Worm (Caenorhabditis elegans) whole organism, dauer: ENCODE data around the gene F22F4.9.

Source experiments
- unc-62 ChIP-seq: sonication (generic microtip); optimal IDR thresholded peaks from 2 replicates; lab custom pipeline; 2017; ENCODE audit warnings: missing biosample characterization, missing genetic modification reagents, missing genetic modification characterization

Gene F22F4.9

ce11 chrX:5999103-5999554 is at the start of gene F22F4.9:
F22F4.9 (minus strand) TSS chrX:5999504.
- TF ChIP-seq unc-62 (GFP tag; lab: Kevin White, UChicago): no peak

ce11 chrX:6048508-6048907 is 49.2 kb upstream of the F22F4.9 start, which contains the start of gene pak-1:
pak-1 (minus strand) TSS chrX:6048608.
- no peak for TF ChIP-seq unc-62 (GFP tag; lab: Kevin White, UChicago)

ce11 chrX:6043283-6043682 is 44.0 kb upstream of the F22F4.9 start:
- no peak for TF ChIP-seq unc-62 (GFP tag; lab: Kevin White, UChicago)

ce11 chrX:6041995-6042481 is 42.7 kb upstream of the F22F4.9 start:
- no peak for TF ChIP-seq unc-62 (GFP tag; lab: Kevin White, UChicago)

- TF ChIP-seq unc-62 (GFP tag; lab: Kevin White, UChicago): no peak
Measured at ce11 chrX:6041094-6041441, 41.8 kb upstream of the F22F4.9 start.

ce11 chrX:6040435-6041093 is 41.3 kb upstream of the F22F4.9 start:
- no peak for TF ChIP-seq unc-62 (GFP tag; lab: Kevin White, UChicago)

ce11 chrX:6039544-6039943 is 40.2 kb upstream of the F22F4.9 start, which contains the start of gene hsp-25:
hsp-25 (minus strand) TSS chrX:6039644.
- TF ChIP-seq unc-62 (GFP tag; lab: Kevin White, UChicago): no peak

- no peak for TF ChIP-seq unc-62 (GFP tag; lab: Kevin White, UChicago)
Measured at ce11 chrX:6031169-6031568, 31.9 kb upstream of the F22F4.9 start, which contains the start of gene ipp-5. ipp-5 (plus strand) TSS chrX:6031469.

ce11 chrX:6029075-6029474 is 29.8 kb upstream of the F22F4.9 start:
- no peak for TF ChIP-seq unc-62 (GFP tag; lab: Kevin White, UChicago)

ce11 chrX:6026732-6027528 is 27.6 kb upstream of the F22F4.9 start:
- no peak for TF ChIP-seq unc-62 (GFP tag; lab: Kevin White, UChicago)

ce11 chrX:6024977-6025376 is 25.7 kb upstream of the F22F4.9 start:
- TF ChIP-seq unc-62 (GFP tag; lab: Kevin White, UChicago): no peak

- no peak for TF ChIP-seq unc-62 (GFP tag; lab: Kevin White, UChicago)
Measured at ce11 chrX:6022469-6022868, 23.2 kb upstream of the F22F4.9 start, which contains the start of gene lelo-3. lelo-3 (minus strand) TSS chrX:6022569.

- no peak for TF ChIP-seq unc-62 (GFP tag; lab: Kevin White, UChicago)
Measured at ce11 chrX:6020782-6021181, 21.5 kb upstream of the F22F4.9 start.

ce11 chrX:6019886-6020469 is 20.7 kb upstream of the F22F4.9 start, which contains the start of gene C09B8.4:
C09B8.4 (minus strand) TSS chrX:6019936.
- TF ChIP-seq unc-62 (GFP tag; lab: Kevin White, UChicago): no peak

ce11 chrX:6015096-6015495 is 15.8 kb upstream of the F22F4.9 start, which contains the start of gene C09B8.8:
C09B8.8 (plus strand) TSS chrX:6015492.
- no peak for TF ChIP-seq unc-62 (GFP tag; lab: Kevin White, UChicago)

ce11 chrX:6010573-6010972 is 11.3 kb upstream of the F22F4.9 start, which contains the start of gene C09B8.3:
C09B8.3 (minus strand) TSS chrX:6010673.
- TF ChIP-seq unc-62 (GFP tag; lab: Kevin White, UChicago): no peak
